Worm (Caenorhabditis elegans): ENCODE measurements around the gene F59C12.3.

F59C12.3 gene

DNA sequence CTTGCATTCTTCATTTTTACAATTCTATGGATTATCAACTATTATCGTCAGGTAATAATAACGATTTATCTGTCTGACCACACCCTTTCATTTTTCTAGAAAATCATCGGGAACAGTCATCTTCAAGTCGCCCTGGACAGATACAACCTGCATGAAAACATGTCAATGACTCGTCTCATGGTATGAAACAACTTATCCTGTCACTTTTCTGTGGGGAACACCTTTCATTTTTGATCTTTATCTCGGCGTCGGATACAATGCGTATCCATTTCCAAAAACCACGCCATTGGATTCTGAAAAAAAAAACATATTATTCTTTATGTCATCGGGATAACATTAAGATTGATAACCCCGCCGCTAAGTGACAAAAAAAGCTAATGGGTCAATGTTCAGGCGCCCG, 48.4 kb downstream of the F59C12.3 start (continued):
- TF ChIP-seq hlh-30 (tag; optimal IDR thresholded peaks at IDR 0.05; ENCODE audit: insufficient read depth) (peak; percentile 25), mdl-1 (tag; optimal IDR thresholded peaks at IDR 0.05) (peak in 1 of 2 experiments; percentile 38), lin-39 (tag; optimal IDR thresholded peaks at IDR 0.05) (no peak), Y5F2A.4 (GFP tag; optimal IDR thresholded peaks at IDR 0.05) (no peak), skn-1 (tag; optimal IDR thresholded peaks at IDR 0.05) (no peak)

DNA sequence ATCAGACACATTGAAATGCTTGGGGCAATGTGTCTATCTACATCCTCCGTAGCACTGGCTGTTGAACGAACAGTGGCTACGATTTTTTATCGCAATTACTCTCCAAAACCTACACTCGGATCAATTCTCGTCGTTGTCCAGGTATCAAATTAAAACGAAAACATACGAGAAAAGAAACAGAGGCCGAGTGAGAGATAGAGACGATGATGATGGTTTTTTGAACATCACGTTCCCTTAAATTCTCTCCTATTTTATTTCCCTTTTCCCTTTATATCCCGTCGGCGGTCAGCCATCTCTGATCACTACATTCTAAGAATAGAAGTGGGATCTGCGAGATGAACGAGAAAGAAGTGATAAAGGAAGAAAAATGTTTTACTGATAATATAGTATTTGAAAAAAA, 49.9 kb downstream of the F59C12.3 start:
- TF ChIP-seq aha-1 (tag) (peak; percentile 69), nhr-28 (tag; optimal IDR thresholded peaks at IDR 0.05) (peak; percentile 41), mdl-1 (tag; optimal IDR thresholded peaks at IDR 0.05) (peak in 1 of 2 experiments; percentile 52), hlh-11 (tag; optimal IDR thresholded peaks at IDR 0.05) (peak; percentile 5), duxl-1 (tag; optimal IDR thresholded peaks at IDR 0.05; ENCODE audit: poor library complexity) (no peak), ceh-44 (GFP tag; IDR thresholded peaks at IDR 0.05) (no peak), mxl-3 (GFP tag; optimal IDR thresholded peaks at IDR 0.05) (peak; percentile 13)

DNA sequence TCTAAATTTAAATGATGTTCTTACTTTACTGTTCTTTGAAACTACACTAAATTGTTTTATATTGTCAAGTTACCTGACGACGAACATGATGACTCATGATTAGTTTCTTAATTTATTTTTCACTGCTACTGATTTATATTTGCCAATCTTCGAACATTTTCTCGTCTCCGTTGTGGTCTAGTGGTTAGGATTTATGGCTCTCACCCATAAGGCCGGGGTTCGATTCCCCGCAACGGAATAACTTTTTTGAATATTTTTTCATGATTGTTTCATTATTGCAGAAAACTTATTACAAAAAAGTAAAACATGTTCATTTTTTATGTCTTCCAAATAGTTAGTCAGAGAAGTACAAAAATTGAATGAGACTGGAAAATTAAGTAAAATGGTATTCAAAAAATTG, 50.5 kb downstream of the F59C12.3 start:
- no peak for TF ChIP-seq mxl-2 (GFP tag; conservative IDR thresholded peaks at IDR 0.05)
- peak; percentile 66 for TF ChIP-seq vab-7 (GFP tag; IDR thresholded peaks at IDR 0.05)
- TF ChIP-seq hmg-1.1 (GFP tag; IDR thresholded peaks at IDR 0.05): peak; percentile 55; the same call in 1 of the 2 replicates
- TF ChIP-seq T26A8.4 (GFP tag; IDR thresholded peaks at IDR 0.05): 0 out of 2 replicates have a peak, but pooled peaks have one; percentile 28
- peak; percentile 40; the same call in 1 of the 2 replicates for TF ChIP-seq tra-1 (GFP tag; IDR thresholded peaks at IDR 0.05)
- TF ChIP-seq ztf-7 (tag; optimal IDR thresholded peaks at IDR 0.05): peak; percentile 41
- no peak for TF ChIP-seq ces-1 (GFP tag; optimal IDR thresholded peaks at IDR 0.05)
- 0 out of 2 replicates have a peak, but pooled peaks have one; percentile 27 for TF ChIP-seq ZK337.2 (GFP tag; IDR thresholded peaks at IDR 0.05)
- TF ChIP-seq duxl-1 (tag; optimal IDR thresholded peaks at IDR 0.05; ENCODE audit: poor library complexity): peak; percentile 52
- TF ChIP-seq lim-7 (GFP tag; IDR thresholded peaks at IDR 0.05): peak; percentile 69
- no peak for TF ChIP-seq sdz-12 (GFP tag; optimal IDR thresholded peaks at IDR 0.05)
- TF ChIP-seq mes-2 (tag; optimal IDR thresholded peaks at IDR 0.05; ENCODE audit: poor library complexity, severe bottlenecking): peak; percentile 57
- TF ChIP-seq daf-19 (GFP tag; conservative IDR thresholded peaks at IDR 0.05): 0 out of 2 replicates have a peak, but pooled peaks have one; percentile 19
- no peak for TF ChIP-seq F44E2.7 (GFP tag; IDR thresholded peaks at IDR 0.05)
- TF ChIP-seq T20F7.1 (GFP tag; optimal IDR thresholded peaks at IDR 0.05): peak; percentile 42
- TF ChIP-seq saeg-2 (GFP tag; IDR thresholded peaks at IDR 0.05): no peak
- peak; percentile 9 for TF ChIP-seq unc-130 (GFP tag; optimal IDR thresholded peaks at IDR 0.05)
- peak; percentile 47 for TF ChIP-seq dmd-6 (GFP tag; IDR thresholded peaks at IDR 0.05)
- TF ChIP-seq hlh-30 (tag; optimal IDR thresholded peaks at IDR 0.05; ENCODE audit: insufficient read depth): peak; percentile 34
- peak; percentile 27 for TF ChIP-seq nhr-28 (tag; optimal IDR thresholded peaks at IDR 0.05)
- TF ChIP-seq nhr-77 (tag; optimal IDR thresholded peaks at IDR 0.05): peak; percentile 9
- TF ChIP-seq dve-1 (tag; optimal IDR thresholded peaks at IDR 0.05; ENCODE audit: insufficient read depth): peak; percentile 62
- no peak for TF ChIP-seq rbr-2 (tag; optimal IDR thresholded peaks at IDR 0.05)
- peak; percentile 48; the same call in 1 of the 2 replicates for TF ChIP-seq pha-4 (GFP tag; IDR thresholded peaks at IDR 0.05)
- no peak for TF ChIP-seq pha-4 (tag; optimal IDR thresholded peaks at IDR 0.05)
- TF ChIP-seq F10B5.3 (tag; optimal IDR thresholded peaks at IDR 0.05): no peak
- TF ChIP-seq tag-97 (GFP tag; IDR thresholded peaks at IDR 0.05): no peak
- TF ChIP-seq nhr-111 (GFP tag; optimal IDR thresholded peaks at IDR 0.05): no peak
- TF ChIP-seq nhr-48 (tag; optimal IDR thresholded peaks at IDR 0.05): peak; percentile 6
- TF ChIP-seq madf-9 (GFP tag; conservative IDR thresholded peaks at IDR 0.05): 0 out of 2 replicates have a peak, but pooled peaks have one; percentile 24
- peak; percentile 64 for TF ChIP-seq mep-1 (tag; optimal IDR thresholded peaks at IDR 0.05)
- no peak for TF ChIP-seq pqm-1 (tag; optimal IDR thresholded peaks at IDR 0.05)
- no peak for TF ChIP-seq ceh-32 (tag; optimal IDR thresholded peaks at IDR 0.05; ENCODE audit: poor library complexity)
- TF ChIP-seq dmd-8 (GFP tag; IDR thresholded peaks at IDR 0.05): 0 out of 2 replicates have a peak, but pooled peaks have one; percentile 54
- TF ChIP-seq aly-2 (tag; optimal IDR thresholded peaks at IDR 0.05): no peak
- TF ChIP-seq daf-16 (GFP tag; optimal IDR thresholded peaks at IDR 0.05): peak in 1 of 2 experiments; percentile 46
- peak; percentile 44 for TF ChIP-seq daf-16 (tag; optimal IDR thresholded peaks at IDR 0.05)
- TF ChIP-seq lin-1 (GFP tag; IDR thresholded peaks at IDR 0.05): peak; percentile 50; the same call in 1 of the 2 replicates
- TF ChIP-seq php-3 (GFP tag; IDR thresholded peaks at IDR 0.05): no peak
